Worm (Caenorhabditis elegans): ENCODE measurements around the gene F42A6.2.
"Not testable (repeated sequence)": the region's sequence is repeated elsewhere in the genome, so short reads cannot be mapped to it uniquely, and the experiment has no call there.

- not testable (repeated sequence) for TF ChIP-seq ces-1 (GFP tag; optimal IDR thresholded peaks at IDR 0.05); M03D4.4 (tag; optimal IDR thresholded peaks at IDR 0.05); unc-62 (GFP tag; optimal IDR thresholded peaks at IDR 0.05); unc-39 (tag; optimal IDR thresholded peaks at IDR 0.05); elt-1 (tag; optimal IDR thresholded peaks at IDR 0.05; ENCODE audit: borderline replicate concordance, insufficient read depth); nhr-12 (tag; optimal IDR thresholded peaks at IDR 0.05); ztf-11 (tag; optimal IDR thresholded peaks at IDR 0.05); mep-1 (tag; optimal IDR thresholded peaks at IDR 0.05); nhr-28 (tag; optimal IDR thresholded peaks at IDR 0.05); bed-3 (GFP tag; optimal IDR thresholded peaks at IDR 0.05); lin-13 (tag; optimal IDR thresholded peaks at IDR 0.05); flh-1 (GFP tag; optimal IDR thresholded peaks at IDR 0.05); ceh-43 (GFP tag; optimal IDR thresholded peaks at IDR 0.05)
These were observed 39.2 kb upstream of the F42A6.2 start, which contains the start of gene W08E12.4 for ce11 chrIV:3302058-3302457.

Data from whole organism, mixed stage, embryonic.